Worm (Caenorhabditis elegans) whole organism, L2 larva: ENCODE measurements around the gene rps-14.

ENCODE experiments used
- C34F6.9 ChIP-seq: fragments of 150-350 bp; optimal IDR thresholded peaks from 2 replicates; lab custom pipeline; 2014; ENCODE audit warnings: missing biosample characterization, missing genetic modification characterization
- F13H6.1 ChIP-seq: sonication (generic microtip); optimal IDR thresholded peaks from 2 replicates; lab custom pipeline; 2016; ENCODE audit warnings: missing genetic modification characterization, missing compliant biosample characterization
- R02D3.7 ChIP-seq: fragments of 150-350 bp; optimal IDR thresholded peaks from 2 replicates; lab custom pipeline; 2014; ENCODE audit warnings: missing biosample characterization, missing genetic modification characterization
- Y55F3AM.14 ChIP-seq: fragments of 200-800 bp; sonication (Bioruptor generic); optimal IDR thresholded peaks from 2 replicates; lab custom pipeline; 2018; ENCODE audit warnings: mild to moderate bottlenecking, missing genetic modification characterization, missing compliant biosample characterization
- ZK546.5 ChIP-seq: sonication (generic microtip); optimal IDR thresholded peaks from 2 replicates; lab custom pipeline; 2017; ENCODE audit warnings: missing biosample characterization, missing genetic modification characterization
- alr-1 ChIP-seq: fragments of 150-350 bp; optimal IDR thresholded peaks from 2 replicates; lab custom pipeline; 2014; ENCODE audit warnings: missing biosample characterization, missing genetic modification characterization
- aly-2 ChIP-seq: fragments of 150-350 bp; optimal IDR thresholded peaks from 2 replicates; lab custom pipeline; 2014; ENCODE audit warnings: missing biosample characterization, missing genetic modification characterization
- ama-1 ChIP-seq: fragments of 150-350 bp; optimal IDR thresholded peaks from 2 replicates; lab custom pipeline; 2018; ENCODE audit warnings: inconsistent platforms
- blmp-1 ChIP-seq: sonication (generic microtip); optimal IDR thresholded peaks from 2 replicates; lab custom pipeline; 2017; ENCODE audit warnings: missing genetic modification characterization, mild to moderate bottlenecking, missing compliant biosample characterization, antibody characterized with exemption, moderate library complexity; ENCODE audit not compliant: insufficient read depth
- ceh-16 ChIP-seq: fragments of 150-350 bp; optimal IDR thresholded peaks from 2 replicates; lab custom pipeline; 2014; ENCODE audit warnings: missing biosample characterization, missing genetic modification characterization
- ceh-82 ChIP-seq: fragments of 150-350 bp; optimal IDR thresholded peaks from 2 replicates; lab custom pipeline; 2014; ENCODE audit warnings: missing biosample characterization, missing genetic modification characterization
- crh-2 ChIP-seq: sonication (generic microtip); optimal IDR thresholded peaks from 2 replicates; lab custom pipeline; 2017; ENCODE audit warnings: missing biosample characterization, missing genetic modification characterization
- dmd-4 ChIP-seq: sonication (generic microtip); optimal IDR thresholded peaks from 2 replicates; lab custom pipeline; 2017; ENCODE audit warnings: missing biosample characterization, missing genetic modification characterization
- egl-27 ChIP-seq: sonication (generic microtip); optimal IDR thresholded peaks from 3 replicates; lab custom pipeline; 2017; ENCODE audit warnings: missing biosample characterization, missing genetic modification reagents, missing genetic modification characterization
- elt-1 ChIP-seq: fragments of 150-350 bp; optimal IDR thresholded peaks from 2 replicates; lab custom pipeline; 2014; ENCODE audit warnings: missing biosample characterization, missing genetic modification characterization
- elt-3 ChIP-seq: sonication (generic microtip); optimal IDR thresholded peaks from 2 replicates; lab custom pipeline; 2017; ENCODE audit warnings: missing biosample characterization, missing genetic modification characterization
- fos-1 ChIP-seq: fragments of 150-350 bp; optimal IDR thresholded peaks from 2 replicates; lab custom pipeline; 2014; ENCODE audit warnings: missing biosample characterization, missing genetic modification characterization
- gmeb-1 ChIP-seq: fragments of 150-350 bp; optimal IDR thresholded peaks from 2 replicates; lab custom pipeline; 2014; ENCODE audit warnings: missing biosample characterization, missing genetic modification characterization
- lin-11 ChIP-seq: fragments of 150-350 bp; sonication (generic microtip); optimal IDR thresholded peaks from 2 replicates; lab custom pipeline; 2014; ENCODE audit warnings: missing biosample characterization, missing genetic modification characterization, inconsistent platforms, mixed read lengths
- lin-13 ChIP-seq: fragments of 150-350 bp; optimal IDR thresholded peaks from 2 replicates; lab custom pipeline; 2014; ENCODE audit warnings: missing biosample characterization, missing genetic modification reagents, missing genetic modification characterization
- lin-39 ChIP-seq: fragments of 150-350 bp; optimal IDR thresholded peaks from 2 replicates; lab custom pipeline; 2014; ENCODE audit warnings: missing biosample characterization, missing genetic modification reagents, missing genetic modification characterization
- lsy-2 ChIP-seq, 2 experiments: fragments of 150-350 bp in 1 of 2; sonication (generic microtip) in 1 of 2; optimal IDR thresholded peaks; 2 replicates each; lab custom pipeline; 2014 to 2017; ENCODE audit warnings: missing biosample characterization in 2 of 2, missing genetic modification characterization in 2 of 2
- mab-5 ChIP-seq: fragments of 150-350 bp; optimal IDR thresholded peaks from 2 replicates; lab custom pipeline; 2014; ENCODE audit warnings: missing biosample characterization, missing genetic modification characterization
- mbf-1 ChIP-seq: sonication (generic microtip); optimal IDR thresholded peaks from 2 replicates; lab custom pipeline; 2017; ENCODE audit warnings: missing biosample characterization, missing genetic modification characterization
- mdl-1 ChIP-seq, 2 experiments: fragments of 150-350 bp in 1 of 2; sonication (generic microtip) in 1 of 2; optimal IDR thresholded peaks; 2 replicates each; lab custom pipeline; 2017; ENCODE audit warnings: missing biosample characterization in 2 of 2, missing genetic modification characterization in 2 of 2
- nhr-10 ChIP-seq: sonication (generic microtip); optimal IDR thresholded peaks from 2 replicates; lab custom pipeline; 2017; ENCODE audit warnings: missing biosample characterization, missing genetic modification characterization
- nhr-11 ChIP-seq: fragments of 150-350 bp; optimal IDR thresholded peaks from 2 replicates; lab custom pipeline; 2014; ENCODE audit warnings: missing biosample characterization, missing genetic modification characterization
- nhr-12 ChIP-seq: fragments of 150-350 bp; optimal IDR thresholded peaks from 2 replicates; lab custom pipeline; 2014; ENCODE audit warnings: missing biosample characterization, missing genetic modification characterization
- nhr-129 ChIP-seq: fragments of 150-350 bp; optimal IDR thresholded peaks from 2 replicates; lab custom pipeline; 2014; ENCODE audit warnings: missing biosample characterization, missing genetic modification characterization
- nhr-21 ChIP-seq: fragments of 150-350 bp; optimal IDR thresholded peaks from 2 replicates; lab custom pipeline; 2014; ENCODE audit warnings: missing biosample characterization, missing genetic modification characterization
- nhr-23 ChIP-seq: fragments of 150-350 bp; optimal IDR thresholded peaks from 2 replicates; lab custom pipeline; 2014; ENCODE audit warnings: missing biosample characterization, missing genetic modification reagents, missing genetic modification characterization
- nhr-237 ChIP-seq: fragments of 150-350 bp; optimal IDR thresholded peaks from 2 replicates; lab custom pipeline; 2014; ENCODE audit warnings: missing biosample characterization, missing genetic modification characterization
- nhr-25 ChIP-seq: fragments of 150-350 bp; sonication (generic microtip); optimal IDR thresholded peaks from 3 replicates; lab custom pipeline; 2014; ENCODE audit warnings: missing biosample characterization, missing genetic modification characterization
- nhr-6 ChIP-seq: fragments of 150-350 bp; optimal IDR thresholded peaks from 2 replicates; lab custom pipeline; 2014; ENCODE audit warnings: missing biosample characterization, missing genetic modification characterization
- nhr-77 ChIP-seq: fragments of 150-350 bp; optimal IDR thresholded peaks from 2 replicates; lab custom pipeline; 2014; ENCODE audit warnings: missing biosample characterization, missing genetic modification characterization
- peb-1 ChIP-seq: fragments of 150-350 bp; optimal IDR thresholded peaks from 2 replicates; lab custom pipeline; 2014; ENCODE audit warnings: missing biosample characterization, missing genetic modification characterization
- sem-4 ChIP-seq: fragments of 150-350 bp; optimal IDR thresholded peaks from 2 replicates; lab custom pipeline; 2014; ENCODE audit warnings: missing biosample characterization, missing genetic modification reagents, missing genetic modification characterization
- skn-1 ChIP-seq: sonication (generic microtip); optimal IDR thresholded peaks from 2 replicates; lab custom pipeline; 2017; ENCODE audit warnings: missing biosample characterization, missing genetic modification characterization
- sma-3 ChIP-seq: sonication (generic microtip); optimal IDR thresholded peaks from 2 replicates; lab custom pipeline; 2016; ENCODE audit warnings: missing genetic modification reagents, missing genetic modification characterization, missing compliant biosample characterization
- sma-9 ChIP-seq, 2 experiments: fragments of 150-350 bp in 1 of 2; sonication (generic microtip) in 1 of 2; optimal IDR thresholded peaks; 2 replicates each; lab custom pipeline; 2014 to 2016; ENCODE audit warnings: missing genetic modification characterization in 2 of 2, mild to moderate bottlenecking in 1 of 2, missing biosample characterization in 1 of 2, missing compliant biosample characterization in 1 of 2, missing genetic modification reagents in 1 of 2, moderate library complexity in 1 of 2
- snpc-4 ChIP-seq: fragments of 150-350 bp; optimal IDR thresholded peaks from 2 replicates; lab custom pipeline; 2014; ENCODE audit warnings: missing biosample characterization, missing genetic modification characterization
- unc-39 ChIP-seq: fragments of 150-350 bp; optimal IDR thresholded peaks from 2 replicates; lab custom pipeline; 2014; ENCODE audit warnings: missing biosample characterization, missing genetic modification characterization
- unc-55 ChIP-seq: fragments of 150-350 bp; sonication (generic microtip); optimal IDR thresholded peaks from 3 replicates; lab custom pipeline; 2014; ENCODE audit warnings: missing biosample characterization, missing genetic modification reagents, missing genetic modification characterization
- unc-62 ChIP-seq: fragments of 150-350 bp; optimal IDR thresholded peaks from 2 replicates; lab custom pipeline; 2014; ENCODE audit warnings: missing biosample characterization, missing genetic modification reagents, missing genetic modification characterization
- zag-1 ChIP-seq: fragments of 150-350 bp; optimal IDR thresholded peaks from 2 replicates; lab custom pipeline; 2014; ENCODE audit warnings: missing biosample characterization, missing genetic modification characterization
- ztf-1 ChIP-seq: fragments of 200-800 bp; sonication (Bioruptor generic); conservative IDR thresholded peaks from 2 replicates; pipeline ENCODE4 v1.3.6; 2022; ENCODE audit warnings: missing genetic modification characterization, missing compliant biosample characterization
- ztf-11 ChIP-seq: sonication (generic microtip); optimal IDR thresholded peaks from 2 replicates; lab custom pipeline; 2017; ENCODE audit warnings: missing biosample characterization, missing genetic modification characterization
- ztf-4 ChIP-seq: fragments of 150-350 bp; optimal IDR thresholded peaks from 2 replicates; lab custom pipeline; 2014; ENCODE audit warnings: missing biosample characterization, missing genetic modification characterization

Gene rps-14

ce11 chrIII:7210486-7210885 is 31.1 kb upstream of the rps-14 start:
- no peak for TF ChIP-seq F13H6.1 (tag; lab: Kevin White, UChicago)
- peak; percentile 22 for TF ChIP-seq unc-55 (GFP tag; lab: Kevin White, UChicago)

ce11 chrIII:7209721-7210120 is 30.3 kb upstream of the rps-14 start, which contains the start of gene R151.2:
Gene R151.2, plus strand, starts transcription at chrIII:7209967.
- TF ChIP-seq unc-55 (GFP tag; lab: Kevin White, UChicago), result no peak
- TF ChIP-seq nhr-25 (tag; lab: Kevin White, UChicago), result no peak
- TF ChIP-seq lin-13 (GFP tag; lab: Kevin White, UChicago), result no peak
- TF ChIP-seq unc-62 (GFP tag; lab: Kevin White, UChicago), result no peak
- no peak for TF ChIP-seq nhr-11 (tag; lab: Kevin White, UChicago)
- no peak for TF ChIP-seq ztf-4
- no peak for TF ChIP-seq mbf-1 (tag; lab: Kevin White, UChicago)
- no peak for TF ChIP-seq ceh-82 (tag; lab: Kevin White, UChicago)
- no peak for TF ChIP-seq C34F6.9 (tag; lab: Kevin White, UChicago)

- TF ChIP-seq nhr-21 (tag; lab: Kevin White, UChicago), result peak; percentile 88
- peak; percentile 94 for TF ChIP-seq lin-11 (tag; lab: Kevin White, UChicago)
- TF ChIP-seq lin-39, result no peak
- no peak for TF ChIP-seq ztf-1
- peak; percentile 28 for TF ChIP-seq R02D3.7 (tag; lab: Kevin White, UChicago)
- no peak for TF ChIP-seq dmd-4 (tag; lab: Kevin White, UChicago)
- TF ChIP-seq crh-2 (tag; lab: Kevin White, UChicago), result peak; percentile 95
- TF ChIP-seq ceh-16 (tag; lab: Kevin White, UChicago), result peak; percentile 17
- TF ChIP-seq C34F6.9 (tag; lab: Kevin White, UChicago), result peak; percentile 92
- peak; percentile 80 for TF ChIP-seq mab-5 (tag; lab: Kevin White, UChicago)
- peak; percentile 86 for TF ChIP-seq sma-9 (GFP tag; optimal IDR thresholded peaks at IDR 0.05; lab: Kevin White, UChicago)
- no peak for TF ChIP-seq sma-9 (tag; optimal IDR thresholded peaks at IDR 0.05; lab: Kevin White, UChicago)
- TF ChIP-seq egl-27, result peak; percentile 76
- TF ChIP-seq unc-55 (GFP tag; lab: Kevin White, UChicago), result peak; percentile 99
- peak; percentile 73 for TF ChIP-seq ztf-4
- TF ChIP-seq unc-62 (GFP tag; lab: Kevin White, UChicago), result no peak
- TF ChIP-seq nhr-237 (tag; lab: Kevin White, UChicago), result no peak
- TF ChIP-seq elt-3, result no peak
- TF ChIP-seq gmeb-1 (tag; lab: Kevin White, UChicago), result peak; percentile 89
- TF ChIP-seq Y55F3AM.14 (GFP tag; lab: Kevin White, UChicago), result no peak
- no peak for TF ChIP-seq unc-39 (tag; lab: Kevin White, UChicago)
- peak; percentile 80 for TF ChIP-seq sem-4 (tag; lab: Kevin White, UChicago)
- TF ChIP-seq nhr-23 (tag; lab: Kevin White, UChicago), result no peak
- TF ChIP-seq alr-1 (tag; lab: Kevin White, UChicago), result no peak
- TF ChIP-seq aly-2, result no peak
- no peak for TF ChIP-seq elt-1 (tag; lab: Kevin White, UChicago)
- TF ChIP-seq ztf-11 (tag; lab: Kevin White, UChicago), result no peak
- peak; percentile 77 for TF ChIP-seq fos-1
- TF ChIP-seq zag-1 (tag; lab: Kevin White, UChicago), result peak; percentile 70
- peak; percentile 5 for TF ChIP-seq skn-1 (tag; lab: Kevin White, UChicago)
- TF ChIP-seq mbf-1 (tag; lab: Kevin White, UChicago), result no peak
- peak; percentile 41 for TF ChIP-seq ama-1 (lab: Kevin White, UChicago)
- TF ChIP-seq nhr-129 (tag; lab: Kevin White, UChicago), result peak; percentile 90
- no peak for TF ChIP-seq nhr-11 (tag; lab: Kevin White, UChicago)
- TF ChIP-seq nhr-77, result peak; percentile 50
- TF ChIP-seq snpc-4 (tag; lab: Kevin White, UChicago), result peak; percentile 47
- TF ChIP-seq nhr-25 (tag; lab: Kevin White, UChicago), result peak; percentile 89
- TF ChIP-seq nhr-10, result no peak
- TF ChIP-seq lin-13 (GFP tag; lab: Kevin White, UChicago), result peak; percentile 93
- peak; percentile 25 for TF ChIP-seq ceh-82 (tag; lab: Kevin White, UChicago)
- TF ChIP-seq peb-1 (tag; lab: Kevin White, UChicago), result no peak
- TF ChIP-seq sma-3 (GFP tag; lab: Kevin White, UChicago), result peak; percentile 91
- TF ChIP-seq blmp-1 (tag; lab: Kevin White, UChicago), result peak; percentile 72
- peak; percentile 77 for TF ChIP-seq F13H6.1 (tag; lab: Kevin White, UChicago)
- peak; percentile 98 to 100 for TF ChIP-seq lsy-2 (tag; optimal IDR thresholded peaks at IDR 0.05; lab: Kevin White, UChicago)
- TF ChIP-seq nhr-12 (tag; lab: Kevin White, UChicago), result no peak
- TF ChIP-seq ZK546.5, result peak; percentile 85
- TF ChIP-seq mdl-1 (tag; optimal IDR thresholded peaks at IDR 0.05; lab: Kevin White, UChicago), result peak in 1 of 2 experiments; percentile 68
- peak; percentile 58 for TF ChIP-seq nhr-6 (tag; lab: Kevin White, UChicago)
- TF ChIP-seq, all 48 proteins: peak for 30
These were observed 28.6 kb upstream of the rps-14 start, which contains the start of gene rpl-6 for ce11 chrIII:7207903-7208497. Gene rpl-6, plus strand, starts transcription at chrIII:7208447.
